Worm (Caenorhabditis elegans) whole organism, L4 larva: ENCODE measurements around the gene nmat-1.

ENCODE experiments used
- F10B5.3 ChIP-seq: sonication (generic microtip); optimal IDR thresholded peaks from 2 replicates; lab custom pipeline; 2016; ENCODE audit warnings: mild to moderate bottlenecking, missing genetic modification characterization, missing compliant biosample characterization
- F26F4.8 ChIP-seq: fragments of 200-800 bp; sonication (Bioruptor generic); conservative IDR thresholded peaks from 2 replicates; pipeline ENCODE4 v1.3.6; 2022; ENCODE audit warnings: missing genetic modification characterization, missing compliant biosample characterization
- T20F7.1 ChIP-seq: fragments of 200-800 bp; sonication (Bioruptor generic); optimal IDR thresholded peaks from 2 replicates; lab custom pipeline; 2018; ENCODE audit warnings: mild to moderate bottlenecking, missing genetic modification characterization, missing compliant biosample characterization
- aha-1 ChIP-seq: fragments of 150-350 bp; peaks from one replicate; lab custom pipeline; 2014; ENCODE audit warnings: missing biosample characterization, missing genetic modification characterization
- ama-1 ChIP-seq: fragments of 150-350 bp; optimal IDR thresholded peaks from 2 replicates; lab custom pipeline; 2014; ENCODE audit warnings: inconsistent platforms, mixed read lengths
- arid-1 ChIP-seq: fragments of 200-800 bp; sonication (Bioruptor generic); conservative IDR thresholded peaks from 2 replicates; pipeline ENCODE4 v1.3.6; 2022; ENCODE audit warnings: missing genetic modification reagents, missing genetic modification characterization, missing compliant biosample characterization
- ceh-20 ChIP-seq: fragments of 200-800 bp; sonication (Bioruptor generic); IDR thresholded peaks from 2 replicates; pipeline ENCODE4 v1.3.6; 2022; ENCODE audit warnings: missing genetic modification reagents, missing genetic modification characterization, missing compliant biosample characterization
- ceh-32 ChIP-seq: sonication (generic microtip); optimal IDR thresholded peaks from 2 replicates; lab custom pipeline; 2016; ENCODE audit warnings: mild to moderate bottlenecking, missing genetic modification characterization, missing compliant biosample characterization; ENCODE audit not compliant: poor library complexity
- ceh-44 ChIP-seq: fragments of 200-800 bp; sonication (Bioruptor generic); IDR thresholded peaks from 2 replicates; pipeline ENCODE4 v1.3.6; 2022; ENCODE audit warnings: missing genetic modification reagents, missing genetic modification characterization, missing compliant biosample characterization
- ceh-62 ChIP-seq: sonication (generic microtip); optimal IDR thresholded peaks from 2 replicates; lab custom pipeline; 2017; ENCODE audit warnings: missing biosample characterization, missing genetic modification characterization
- cey-2 ChIP-seq: sonication (generic microtip); optimal IDR thresholded peaks from 3 replicates; lab custom pipeline; 2017; ENCODE audit warnings: missing genetic modification characterization, mild to moderate bottlenecking, missing compliant biosample characterization, antibody characterized with exemption, borderline replicate concordance; ENCODE audit not compliant: insufficient read depth
- daf-12 ChIP-seq: fragments of 150-350 bp; optimal IDR thresholded peaks from 2 replicates; lab custom pipeline; 2014; ENCODE audit warnings: missing biosample characterization, missing genetic modification reagents, missing genetic modification characterization
- daf-19 ChIP-seq: fragments of 200-800 bp; sonication (Bioruptor generic); conservative IDR thresholded peaks from 2 replicates; pipeline ENCODE4 v1.3.6; 2022; ENCODE audit warnings: missing genetic modification characterization, missing compliant biosample characterization
- daf-8 ChIP-seq: fragments of 200-800 bp; sonication (Bioruptor generic); IDR thresholded peaks from 2 replicates; pipeline ENCODE4 v1.3.6; 2022; ENCODE audit warnings: missing genetic modification characterization, missing compliant biosample characterization
- dmd-6 ChIP-seq: fragments of 200-800 bp; sonication (Bioruptor generic); IDR thresholded peaks from 2 replicates; pipeline ENCODE4 v1.3.6; 2022; ENCODE audit warnings: missing genetic modification reagents, missing genetic modification characterization, missing compliant biosample characterization
- dmd-8 ChIP-seq: fragments of 200-800 bp; sonication (Bioruptor generic); IDR thresholded peaks from 2 replicates; pipeline ENCODE4 v1.3.6; 2022; ENCODE audit warnings: missing genetic modification characterization, missing compliant biosample characterization
- dpl-1 ChIP-seq: fragments of 150-350 bp; optimal IDR thresholded peaks from 2 replicates; lab custom pipeline; 2014; ENCODE audit warnings: missing biosample characterization, missing genetic modification reagents, missing genetic modification characterization
- dve-1 ChIP-seq: sonication (generic microtip); optimal IDR thresholded peaks from 2 replicates; lab custom pipeline; 2017; ENCODE audit warnings: antibody characterized with exemption, mild to moderate bottlenecking, missing genetic modification characterization, missing compliant biosample characterization; ENCODE audit not compliant: insufficient read depth
- egl-43 ChIP-seq: fragments of 200-800 bp; sonication (Bioruptor generic); IDR thresholded peaks from 2 replicates; pipeline ENCODE4 v1.3.6; 2022; ENCODE audit warnings: missing genetic modification reagents, missing genetic modification characterization, missing compliant biosample characterization
- gei-8 ChIP-seq: fragments of 200-800 bp; sonication (Bioruptor generic); optimal IDR thresholded peaks from 2 replicates; lab custom pipeline; 2018; ENCODE audit warnings: mild to moderate bottlenecking, missing genetic modification characterization, missing compliant biosample characterization
- hlh-11 ChIP-seq: fragments of 200-800 bp; sonication (Bioruptor generic); optimal IDR thresholded peaks from 2 replicates; lab custom pipeline; 2018; ENCODE audit warnings: mild to moderate bottlenecking, missing genetic modification characterization, missing compliant biosample characterization
- lim-7 ChIP-seq: fragments of 200-800 bp; sonication (Bioruptor generic); IDR thresholded peaks from 2 replicates; pipeline ENCODE4 v1.3.6; 2022; ENCODE audit warnings: missing genetic modification characterization, missing compliant biosample characterization
- lin-1 ChIP-seq: fragments of 200-800 bp; sonication (Bioruptor generic); IDR thresholded peaks from 2 replicates; pipeline ENCODE4 v1.3.6; 2022; ENCODE audit warnings: missing genetic modification reagents, missing genetic modification characterization, missing compliant biosample characterization
- lin-13 ChIP-seq: fragments of 150-350 bp; optimal IDR thresholded peaks from 2 replicates; lab custom pipeline; 2014; ENCODE audit warnings: missing biosample characterization, missing genetic modification reagents, missing genetic modification characterization
- madf-5 ChIP-seq, 2 experiments: fragments of 200-800 bp; sonication (Bioruptor generic); IDR thresholded peaks; 2 replicates each; pipeline ENCODE4 v1.3.6; 2022; ENCODE audit warnings: missing compliant biosample characterization in 2 of 2, missing genetic modification characterization in 2 of 2
- madf-9 ChIP-seq: fragments of 200-800 bp; sonication (Bioruptor generic); conservative IDR thresholded peaks from 2 replicates; pipeline ENCODE4 v1.3.6; 2022; ENCODE audit warnings: missing genetic modification reagents, missing genetic modification characterization, missing compliant biosample characterization
- mep-1 ChIP-seq: fragments of 150-350 bp; sonication (generic microtip); optimal IDR thresholded peaks from 3 replicates; lab custom pipeline; 2014; ENCODE audit warnings: missing biosample characterization, missing genetic modification characterization
- mes-2 ChIP-seq: sonication (generic microtip); optimal IDR thresholded peaks from 2 replicates; lab custom pipeline; 2016; ENCODE audit warnings: missing genotype, mild to moderate bottlenecking, missing genetic modification characterization, missing compliant biosample characterization; ENCODE audit not compliant: poor library complexity, severe bottlenecking
- nhr-111 ChIP-seq: fragments of 200-800 bp; sonication (Bioruptor generic); optimal IDR thresholded peaks from 2 replicates; lab custom pipeline; 2018; ENCODE audit warnings: mild to moderate bottlenecking, missing genetic modification characterization, missing compliant biosample characterization
- nhr-25 ChIP-seq: sonication (generic microtip); optimal IDR thresholded peaks from 2 replicates; lab custom pipeline; 2017; ENCODE audit warnings: missing genetic modification characterization, mild to moderate bottlenecking, missing compliant biosample characterization, antibody characterized with exemption, moderate library complexity, borderline replicate concordance; ENCODE audit not compliant: insufficient read depth
- nhr-28 ChIP-seq: fragments of 150-350 bp; optimal IDR thresholded peaks from 2 replicates; lab custom pipeline; 2014; ENCODE audit warnings: missing biosample characterization, missing genetic modification characterization
- nhr-41 ChIP-seq: fragments of 200-800 bp; sonication (Bioruptor generic); IDR thresholded peaks from 2 replicates; pipeline ENCODE4 v1.3.6; 2022; ENCODE audit warnings: missing genetic modification reagents, missing genetic modification characterization, missing compliant biosample characterization
- nhr-42 ChIP-seq: fragments of 200-800 bp; sonication (Bioruptor generic); IDR thresholded peaks from 2 replicates; pipeline ENCODE4 v1.3.6; 2022; ENCODE audit warnings: missing genetic modification characterization, missing compliant biosample characterization
- nhr-77 ChIP-seq: fragments of 150-350 bp; optimal IDR thresholded peaks from 2 replicates; lab custom pipeline; 2014; ENCODE audit warnings: missing biosample characterization, missing genetic modification characterization
- php-3 ChIP-seq: fragments of 200-800 bp; sonication (Bioruptor generic); IDR thresholded peaks from 2 replicates; pipeline ENCODE4 v1.3.6; 2022; ENCODE audit warnings: missing genetic modification reagents, missing genetic modification characterization, missing compliant biosample characterization
- sdz-12 ChIP-seq: fragments of 200-800 bp; sonication (Bioruptor generic); optimal IDR thresholded peaks from 2 replicates; lab custom pipeline; 2018; ENCODE audit warnings: mild to moderate bottlenecking, missing genetic modification characterization, missing compliant biosample characterization
- snpc-4 ChIP-seq: fragments of 150-350 bp; optimal IDR thresholded peaks from 2 replicates; lab custom pipeline; 2014; ENCODE audit warnings: missing biosample characterization, missing genetic modification characterization
- tag-97 ChIP-seq: fragments of 200-800 bp; sonication (Bioruptor generic); IDR thresholded peaks from 2 replicates; pipeline ENCODE4 v1.3.6; 2022; ENCODE audit warnings: missing genetic modification characterization, missing compliant biosample characterization
- tra-1 ChIP-seq: fragments of 200-800 bp; sonication (Bioruptor generic); IDR thresholded peaks from 2 replicates; pipeline ENCODE4 v1.3.6; 2022; ENCODE audit warnings: missing genetic modification reagents, missing genetic modification characterization, missing compliant biosample characterization
- unc-130 ChIP-seq: sonication (generic microtip); optimal IDR thresholded peaks from 2 replicates; lab custom pipeline; 2016; ENCODE audit warnings: missing genetic modification reagents, missing genetic modification characterization, missing compliant biosample characterization
- vab-7 ChIP-seq: fragments of 200-800 bp; sonication (Bioruptor generic); IDR thresholded peaks from 2 replicates; pipeline ENCODE4 v1.3.6; 2022; ENCODE audit warnings: missing genetic modification reagents, missing genetic modification characterization, missing compliant biosample characterization
- zfp-3 ChIP-seq: fragments of 200-800 bp; sonication (Bioruptor generic); conservative IDR thresholded peaks from 2 replicates; pipeline ENCODE4 v1.3.6; 2022; ENCODE audit warnings: missing genetic modification reagents, missing genetic modification characterization, missing compliant biosample characterization

The nmat-1 gene

ce11 chrX:12017908-12018479 lies at the start of gene nmat-1, which contains the start of gene ucr-2.1 (continued):
- no peak for TF ChIP-seq ceh-62

- TF ChIP-seq tra-1 (GFP tag; lab: Robert Waterston, UW): no peak
- TF ChIP-seq mep-1 (tag; lab: Kevin White, UChicago): no peak
- TF ChIP-seq ama-1: no peak
- TF ChIP-seq dmd-6 (GFP tag; lab: Robert Waterston, UW): no peak
- TF ChIP-seq gei-8 (GFP tag; lab: Kevin White, UChicago): no peak
- TF ChIP-seq lin-1 (GFP tag; lab: Robert Waterston, UW): no peak
- TF ChIP-seq daf-19: no peak
- no peak for TF ChIP-seq unc-130 (GFP tag; lab: Kevin White, UChicago)
- no peak for TF ChIP-seq daf-8 (GFP tag; lab: Robert Waterston, UW)
- no peak for TF ChIP-seq snpc-4 (tag; lab: Kevin White, UChicago)
- no peak for TF ChIP-seq egl-43 (GFP tag; lab: Robert Waterston, UW)
- TF ChIP-seq daf-12 (tag; lab: Kevin White, UChicago): no peak
- no peak for TF ChIP-seq dve-1 (tag; lab: Kevin White, UChicago)
- no peak for TF ChIP-seq nhr-77 (tag; lab: Kevin White, UChicago)
- no peak for TF ChIP-seq nhr-111
- no peak for TF ChIP-seq cey-2 (tag; lab: Kevin White, UChicago)
- no peak for TF ChIP-seq hlh-11 (tag; lab: Kevin White, UChicago)
- no peak for TF ChIP-seq F10B5.3
- TF ChIP-seq ceh-20 (GFP tag; lab: Robert Waterston, UW): no peak
Measured at ce11 chrX:12064908-12065307, 47.1 kb upstream of the nmat-1 start, which contains the start of gene lgc-23. Gene lgc-23 (plus strand): TSS chrX:12065208.

- TF ChIP-seq F10B5.3: no peak
- TF ChIP-seq dpl-1 (GFP tag; lab: Kevin White, UChicago): no peak
- TF ChIP-seq ceh-44: no peak
- TF ChIP-seq php-3 (GFP tag; lab: Robert Waterston, UW): no peak
- peak; percentile 16 for TF ChIP-seq aha-1 (tag; lab: Kevin White, UChicago)
Measured at ce11 chrX:12056973-12057372, 39.1 kb upstream of the nmat-1 start, which contains the start of gene B0198.3. Gene B0198.3 (minus strand): TSS chrX:12057073.

- TF ChIP-seq mes-2 (tag; lab: Kevin White, UChicago) (no peak), nhr-28 (tag; lab: Kevin White, UChicago) (peak; percentile 18), T20F7.1 (GFP tag; lab: Kevin White, UChicago) (no peak)
Measured at ce11 chrX:12038728-12039127, 20.9 kb upstream of the nmat-1 start.

ce11 chrX:12037978-12038377 lies 20.1 kb upstream of the nmat-1 start:
- TF ChIP-seq arid-1 (GFP tag; lab: Robert Waterston, UW) (no peak), lim-7 (GFP tag; lab: Robert Waterston, UW) (no peak), nhr-42 (GFP tag; lab: Robert Waterston, UW) (no peak), nhr-25 (tag; lab: Kevin White, UChicago) (no peak), F26F4.8 (no peak), madf-9 (GFP tag; lab: Robert Waterston, UW) (no peak), ceh-32 (tag; lab: Kevin White, UChicago) (no peak), zfp-3 (no peak), vab-7 (GFP tag; lab: Robert Waterston, UW) (no peak), gei-8 (GFP tag; lab: Kevin White, UChicago) (no peak), nhr-77 (tag; lab: Kevin White, UChicago) (no peak), dmd-8 (GFP tag; lab: Robert Waterston, UW) (no peak), tag-97 (GFP tag; lab: Robert Waterston, UW) (no peak), nhr-41 (no peak), lin-13 (no peak), sdz-12 (GFP tag; lab: Kevin White, UChicago) (no peak), madf-5 (GFP tag; IDR thresholded peaks at IDR 0.05; lab: Robert Waterston, UW) (no peak)
